Fruit fly (Drosophila melanogaster): ENCODE data around the gene Jon74E.

Jon74E gene

DNA sequence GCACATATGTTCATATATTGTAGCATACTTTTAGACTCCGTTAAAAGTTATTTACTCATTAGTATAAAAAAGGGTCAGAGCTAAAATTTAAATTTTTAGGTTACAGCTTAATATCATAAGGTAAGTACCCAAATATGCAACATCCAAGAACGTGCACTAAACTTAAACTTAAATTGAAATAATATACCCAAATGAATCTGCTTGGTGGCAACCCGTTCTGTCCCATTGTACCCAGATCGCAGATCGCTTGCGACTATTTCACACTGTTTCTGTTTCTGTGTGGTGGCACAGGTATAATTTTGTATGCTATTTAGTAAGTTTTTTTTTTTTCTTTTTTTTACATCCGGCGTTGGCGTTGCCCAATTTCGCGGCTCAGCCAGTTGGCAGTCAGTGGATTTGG lies 14.2 kb upstream of the Jon74E start (continued):
- TF ChIP-seq danr (GFP tag; IDR thresholded peaks at IDR 0.05) = no peak

DNA sequence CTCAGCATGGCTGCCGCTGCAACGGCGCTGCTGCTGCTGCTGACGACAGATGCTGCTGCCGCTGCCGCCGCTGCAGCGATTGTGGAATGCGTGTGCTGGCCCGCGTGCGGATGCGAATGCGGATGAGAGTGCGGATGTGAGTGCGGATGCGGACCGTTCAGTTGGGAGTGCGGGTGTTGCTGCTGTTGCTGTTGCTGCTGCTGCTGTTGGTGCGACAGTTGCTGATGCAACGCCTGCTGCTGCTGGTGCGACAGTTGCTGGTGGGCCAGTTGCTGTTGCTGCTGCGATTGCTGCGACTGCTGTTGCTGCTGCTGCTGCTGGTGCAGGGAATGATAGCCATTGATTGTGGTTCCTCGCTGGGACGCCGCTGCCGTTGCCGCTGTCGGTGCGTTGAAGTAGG lies 13.3 kb upstream of the Jon74E start:
- TF ChIP-seq CG17328 (GFP tag; IDR thresholded peaks at IDR 0.05) (no peak), Dfd (GFP tag; optimal IDR thresholded peaks at IDR 0.05) (peak in 1 of 2 experiments; percentile 18), ttk (GFP tag; IDR thresholded peaks at IDR 0.05) (no peak), CG33557 (GFP tag; optimal IDR thresholded peaks at IDR 0.05) (no peak), Lhr (GFP tag; optimal IDR thresholded peaks at IDR 0.05) (no peak), CG18764 (GFP tag; optimal IDR thresholded peaks at IDR 0.05) (no peak), chinmo (GFP tag; IDR thresholded peaks at IDR 0.05; ENCODE audit: partially characterized antibody) (no peak), CG13775 (GFP tag; optimal IDR thresholded peaks at IDR 0.05) (peak; percentile 90), so (GFP tag; IDR thresholded peaks at IDR 0.05) (no peak), gsb-n (tag; optimal IDR thresholded peaks at IDR 0.05) (no peak), CG17361 (GFP tag; IDR thresholded peaks at IDR 0.05) (no peak), aop (GFP tag; IDR thresholded peaks at IDR 0.05) (no peak), Hr39 (optimal IDR thresholded peaks at IDR 0.05) (peak; percentile 42), Drgx (GFP tag; IDR thresholded peaks at IDR 0.05) (0 out of 2 replicates have a peak, but pooled peaks have one; percentile 25), Fer1 (GFP tag; optimal IDR thresholded peaks at IDR 0.05) (no peak), D19B (GFP tag; optimal IDR thresholded peaks at IDR 0.05) (no peak), CG8944 (GFP tag; optimal IDR thresholded peaks at IDR 0.05) (no peak), CG17612 (GFP tag; IDR thresholded peaks at IDR 0.05) (no peak), CG10543 (GFP tag; optimal IDR thresholded peaks at IDR 0.05) (no peak), CG8478 (optimal IDR thresholded peaks at IDR 0.05) (peak; percentile 81), CG7786 (GFP tag; optimal IDR thresholded peaks at IDR 0.05) (no peak), TFAM (GFP tag; optimal IDR thresholded peaks at IDR 0.05) (no peak), CG14860 (GFP tag; IDR thresholded peaks at IDR 0.05; ENCODE audit: partially characterized antibody) (no peak), CG17568 (GFP tag; optimal IDR thresholded peaks at IDR 0.05) (no peak), CG2116 (GFP tag; optimal IDR thresholded peaks at IDR 0.05) (no peak), CG43689 (GFP tag; IDR thresholded peaks at IDR 0.05) (no peak)

DNA sequence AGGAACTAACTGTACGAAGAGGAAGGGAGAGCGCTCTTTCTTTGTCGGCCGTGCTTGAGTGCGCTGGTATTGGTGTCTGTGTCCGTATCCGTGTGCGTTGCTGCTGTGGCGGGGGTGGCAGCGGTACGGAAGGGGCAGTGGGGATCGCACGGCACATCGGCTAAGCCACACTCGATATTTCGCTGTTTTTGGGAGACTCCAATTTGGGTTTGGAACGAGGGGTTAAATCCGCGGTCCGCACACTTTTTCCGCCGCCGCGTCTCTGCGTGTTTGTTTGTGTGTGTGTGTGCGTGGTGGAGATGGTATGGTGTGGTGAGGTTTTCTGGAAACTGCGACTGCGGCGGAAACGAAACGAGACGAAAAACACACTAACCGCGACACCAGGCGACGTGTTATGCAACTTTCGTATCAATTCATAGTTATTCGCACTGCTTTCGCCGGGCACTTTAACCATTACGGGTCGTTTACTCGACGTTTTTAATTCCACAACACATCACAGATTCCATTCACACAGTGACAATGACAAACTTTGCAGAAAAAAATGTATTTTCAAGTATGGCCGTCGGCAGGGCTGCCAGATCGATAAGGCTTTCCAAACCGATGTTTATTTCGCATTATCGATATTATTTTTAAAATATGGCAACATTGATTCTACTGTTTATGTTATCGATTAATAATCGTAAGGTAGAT lies 8.4 kb upstream of the Jon74E start, which contains the start of gene CycT:
TSS of gene CycT (minus strand) at position 574 of the 690 bp plus-strand sequence.
- TF ChIP-seq CG30431 (GFP tag; optimal IDR thresholded peaks at IDR 0.05) (no peak), CG1529 (GFP tag; optimal IDR thresholded peaks at IDR 0.05) (peak; percentile 5), sens (GFP tag) (peak; percentile 85), Lpt (GFP tag; optimal IDR thresholded peaks at IDR 0.05) (no peak), CG7271 (tag; optimal IDR thresholded peaks at IDR 0.05) (no peak), CG8281 (tag; optimal IDR thresholded peaks at IDR 0.05) (no peak), Fer3 (tag; optimal IDR thresholded peaks at IDR 0.05) (peak; percentile 45), CG10565 (GFP tag; optimal IDR thresholded peaks at IDR 0.05) (no peak), CG9437 (GFP tag; optimal IDR thresholded peaks at IDR 0.05) (peak; percentile 19), Stat92E (GFP tag; optimal IDR thresholded peaks at IDR 0.05) (peak in 1 of 3 experiments; percentile 75), crp (GFP tag; optimal IDR thresholded peaks at IDR 0.05) (peak in 1 of 2 experiments; percentile 18), HLH54F (GFP tag; optimal IDR thresholded peaks at IDR 0.05) (no peak), D19A (tag; optimal IDR thresholded peaks at IDR 0.05) (no peak), salm (tag; optimal IDR thresholded peaks at IDR 0.05) (peak; percentile 1), Adf1 (GFP tag; IDR thresholded peaks at IDR 0.05) (peak; percentile 75), Dbx (GFP tag; IDR thresholded peaks at IDR 0.05) (peak; percentile 26; the same call in 1 of the 3 replicates), CG2199 (GFP tag; IDR thresholded peaks at IDR 0.05) (peak; percentile 37; the same call in 1 of the 3 replicates), Ada2b (GFP tag; IDR thresholded peaks at IDR 0.05) (no peak), Med (GFP tag) (peak; percentile 87), grn (GFP tag; optimal IDR thresholded peaks at IDR 0.05) (no peak), stc (GFP tag; IDR thresholded peaks at IDR 0.05) (no peak), CG34224 (GFP tag; IDR thresholded peaks at IDR 0.05; ENCODE audit: partially characterized antibody) (peak; percentile 80), Dref (GFP tag; IDR thresholded peaks at IDR 0.05) (peak; percentile 89)
